Fruit fly (Drosophila melanogaster) S2 (cell line): ENCODE data around the gene Swt1.

Experiments
- CG8478 ChIP-seq: fragments of >200 bp; optimal IDR thresholded peaks from 2 replicates; lab custom pipeline; 2018
- CTCF ChIP-seq, 2 experiments: fragments of >200 bp; optimal IDR thresholded peaks; 2 replicates each; lab custom pipeline; 2018

DNA sequence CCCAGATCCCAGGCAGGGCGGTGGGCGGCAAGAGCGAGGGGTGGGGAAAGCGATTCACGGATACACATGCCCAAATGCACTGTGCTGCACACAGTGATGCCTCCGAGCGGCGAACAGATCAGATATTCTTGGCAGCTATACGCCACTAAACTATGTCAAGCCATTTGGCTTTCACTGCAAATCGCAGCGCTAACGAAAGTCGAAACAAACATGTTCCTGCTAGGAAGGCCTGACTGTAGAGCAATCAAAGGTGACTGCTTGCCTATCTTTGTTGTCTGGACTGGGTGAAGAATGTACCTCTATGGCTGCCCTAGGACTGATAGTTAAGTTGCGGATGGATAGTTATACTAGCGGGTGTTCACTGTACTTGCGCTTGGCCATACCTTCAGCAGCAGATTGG is 45.8 kb upstream of the Swt1 start:
- TF ChIP-seq CG8478 (lab: Kevin White, UChicago) (no peak), CTCF (optimal IDR thresholded peaks at IDR 0.05; lab: Kevin White, UChicago) (no peak)
